Worm (Caenorhabditis elegans) whole organism, L4 larva: Measurements from ENCODE around the gene Y80D3A.8.
A peak's percentile ranks its signal among the peaks of the same experiment; 100 is the strongest.

Experiments
- D1046.2 ChIP-seq: fragments of 200-800 bp; sonication (Bioruptor generic); IDR thresholded peaks from 2 replicates; pipeline ENCODE4 v1.3.6; 2022; ENCODE audit warnings: missing genetic modification characterization, missing compliant biosample characterization
- F44E2.7 ChIP-seq: fragments of 200-800 bp; sonication (Bioruptor generic); IDR thresholded peaks from 2 replicates; pipeline ENCODE4 v2.1.2; 2022; ENCODE audit warnings: missing genetic modification characterization, missing compliant biosample characterization
- F49E8.2 ChIP-seq: sonication (generic microtip); optimal IDR thresholded peaks from 2 replicates; lab custom pipeline; 2016; ENCODE audit warnings: missing compliant biosample characterization, mild to moderate bottlenecking, missing genetic modification characterization, borderline replicate concordance
- T26A8.4 ChIP-seq: fragments of 200-800 bp; sonication (Bioruptor generic); IDR thresholded peaks from 2 replicates; pipeline ENCODE4 v1.3.6; 2022; ENCODE audit warnings: missing genetic modification characterization, missing compliant biosample characterization
- Y48G9A.11 ChIP-seq: fragments of 200-800 bp; sonication (Bioruptor generic); IDR thresholded peaks from 2 replicates; pipeline ENCODE4 v1.3.6; 2022; ENCODE audit warnings: missing genetic modification reagents, missing genetic modification characterization, missing compliant biosample characterization
- Y75B8A.6 ChIP-seq: fragments of 200-800 bp; sonication (Bioruptor generic); IDR thresholded peaks from 2 replicates; pipeline ENCODE4 v1.3.6; 2022; ENCODE audit warnings: missing genetic modification reagents, missing genetic modification characterization, missing compliant biosample characterization
- ZK337.2 ChIP-seq: fragments of 200-800 bp; sonication (Bioruptor generic); IDR thresholded peaks from 2 replicates; pipeline ENCODE4 v1.3.6; 2022; ENCODE audit warnings: missing genetic modification reagents, missing genetic modification characterization, missing compliant biosample characterization
- aha-1 ChIP-seq: fragments of 150-350 bp; peaks from one replicate; lab custom pipeline; 2014; ENCODE audit warnings: missing biosample characterization, missing genetic modification characterization
- arid-1 ChIP-seq: fragments of 200-800 bp; sonication (Bioruptor generic); conservative IDR thresholded peaks from 2 replicates; pipeline ENCODE4 v1.3.6; 2022; ENCODE audit warnings: missing genetic modification reagents, missing genetic modification characterization, missing compliant biosample characterization
- ceh-28 ChIP-seq: fragments of 150-350 bp; optimal IDR thresholded peaks from 2 replicates; lab custom pipeline; 2014; ENCODE audit warnings: missing biosample characterization, missing genetic modification reagents, missing genetic modification characterization
- ceh-44 ChIP-seq: fragments of 200-800 bp; sonication (Bioruptor generic); IDR thresholded peaks from 2 replicates; pipeline ENCODE4 v1.3.6; 2022; ENCODE audit warnings: missing genetic modification reagents, missing genetic modification characterization, missing compliant biosample characterization
- ceh-62 ChIP-seq: sonication (generic microtip); optimal IDR thresholded peaks from 2 replicates; lab custom pipeline; 2017; ENCODE audit warnings: missing biosample characterization, missing genetic modification characterization
- ctbp-1 ChIP-seq: fragments of 200-800 bp; sonication (Bioruptor generic); IDR thresholded peaks from 2 replicates; pipeline ENCODE4 v1.3.6; 2022; ENCODE audit warnings: missing genetic modification reagents, missing genetic modification characterization, missing compliant biosample characterization
- daf-16 ChIP-seq, 3 experiments: sonication (generic microtip); optimal IDR thresholded peaks; 2 replicates each; lab custom pipeline; 2016 to 2017; ENCODE audit warnings: missing genetic modification characterization in 3 of 3, missing genetic modification reagents in 3 of 3, mild to moderate bottlenecking in 2 of 3, missing compliant biosample characterization in 2 of 3, missing biosample characterization in 1 of 3, moderate library complexity in 1 of 3
- daf-8 ChIP-seq: fragments of 200-800 bp; sonication (Bioruptor generic); IDR thresholded peaks from 2 replicates; pipeline ENCODE4 v1.3.6; 2022; ENCODE audit warnings: missing genetic modification characterization, missing compliant biosample characterization
- dmd-9 ChIP-seq: fragments of 200-800 bp; sonication (Bioruptor generic); IDR thresholded peaks from 2 replicates; pipeline ENCODE4 v1.3.6; 2022; ENCODE audit warnings: missing genetic modification reagents, missing genetic modification characterization, missing compliant biosample characterization
- dpl-1 ChIP-seq: fragments of 150-350 bp; optimal IDR thresholded peaks from 2 replicates; lab custom pipeline; 2014; ENCODE audit warnings: missing biosample characterization, missing genetic modification reagents, missing genetic modification characterization
- duxl-1 ChIP-seq: sonication (generic microtip); optimal IDR thresholded peaks from 2 replicates; lab custom pipeline; 2016; ENCODE audit warnings: mild to moderate bottlenecking, missing genetic modification characterization, moderate library complexity, missing compliant biosample characterization; ENCODE audit not compliant: poor library complexity
- fos-1 ChIP-seq: fragments of 150-350 bp; optimal IDR thresholded peaks from 2 replicates; lab custom pipeline; 2014; ENCODE audit warnings: missing biosample characterization, missing genetic modification characterization
- hlh-11 ChIP-seq: fragments of 200-800 bp; sonication (Bioruptor generic); optimal IDR thresholded peaks from 2 replicates; lab custom pipeline; 2018; ENCODE audit warnings: mild to moderate bottlenecking, missing genetic modification characterization, missing compliant biosample characterization
- hlh-30 ChIP-seq: sonication (generic microtip); optimal IDR thresholded peaks from 2 replicates; lab custom pipeline; 2017; ENCODE audit warnings: antibody characterized with exemption, mild to moderate bottlenecking, missing genetic modification characterization, missing compliant biosample characterization; ENCODE audit not compliant: insufficient read depth
- hmg-1.1 ChIP-seq: fragments of 200-800 bp; sonication (Bioruptor generic); IDR thresholded peaks from 2 replicates; pipeline ENCODE4 v1.3.6; 2022; ENCODE audit warnings: missing genetic modification reagents, missing genetic modification characterization, missing compliant biosample characterization
- lir-3 ChIP-seq: sonication (generic microtip); optimal IDR thresholded peaks from 2 replicates; lab custom pipeline; 2016; ENCODE audit warnings: mild to moderate bottlenecking, missing genetic modification characterization, missing compliant biosample characterization
- lsy-2 ChIP-seq, 2 experiments: fragments of 150-350 bp in 1 of 2; sonication (generic microtip) in 1 of 2; optimal IDR thresholded peaks; 2 replicates each; lab custom pipeline; 2014 to 2017; ENCODE audit warnings: missing biosample characterization in 2 of 2, missing genetic modification characterization in 2 of 2
- mdt-29 ChIP-seq: fragments of 200-800 bp; sonication (Bioruptor generic); IDR thresholded peaks from 2 replicates; pipeline ENCODE4 v1.3.6; 2022; ENCODE audit warnings: missing genetic modification reagents, missing genetic modification characterization, missing compliant biosample characterization
- mxl-2 ChIP-seq: fragments of 200-800 bp; sonication (Bioruptor generic); conservative IDR thresholded peaks from 2 replicates; pipeline ENCODE4 v1.3.6; 2022; ENCODE audit warnings: missing genetic modification reagents, missing genetic modification characterization, missing compliant biosample characterization
- nhr-10 ChIP-seq: fragments of 150-350 bp; optimal IDR thresholded peaks from 2 replicates; lab custom pipeline; 2014; ENCODE audit warnings: missing biosample characterization, missing genetic modification characterization
- nhr-11 ChIP-seq: fragments of 150-350 bp; optimal IDR thresholded peaks from 2 replicates; lab custom pipeline; 2014; ENCODE audit warnings: missing biosample characterization, missing genetic modification characterization
- nhr-111 ChIP-seq: fragments of 200-800 bp; sonication (Bioruptor generic); optimal IDR thresholded peaks from 2 replicates; lab custom pipeline; 2018; ENCODE audit warnings: mild to moderate bottlenecking, missing genetic modification characterization, missing compliant biosample characterization
- nhr-41 ChIP-seq: fragments of 200-800 bp; sonication (Bioruptor generic); IDR thresholded peaks from 2 replicates; pipeline ENCODE4 v1.3.6; 2022; ENCODE audit warnings: missing genetic modification reagents, missing genetic modification characterization, missing compliant biosample characterization
- nhr-6 ChIP-seq: fragments of 150-350 bp; optimal IDR thresholded peaks from 2 replicates; lab custom pipeline; 2014; ENCODE audit warnings: missing biosample characterization, missing genetic modification characterization
- nhr-76 ChIP-seq: fragments of 150-350 bp; optimal IDR thresholded peaks from 2 replicates; lab custom pipeline; 2014; ENCODE audit warnings: missing biosample characterization, missing genetic modification characterization
- nhr-77 ChIP-seq: fragments of 150-350 bp; optimal IDR thresholded peaks from 2 replicates; lab custom pipeline; 2014; ENCODE audit warnings: missing biosample characterization, missing genetic modification characterization
- pha-4 ChIP-seq, 2 experiments: fragments of 150-350 bp in 1 of 2; fragments of 200-800 bp in 1 of 2; sonication (Bioruptor generic) in 1 of 2; IDR thresholded peaks in 1 of 2; optimal IDR thresholded peaks in 1 of 2; 2 replicates each; pipeline versions ENCODE4 v1.3.6 to Lab custom; 2014 to 2022; ENCODE audit warnings: missing genetic modification characterization in 2 of 2, missing genetic modification reagents in 2 of 2, missing biosample characterization in 1 of 2, missing compliant biosample characterization in 1 of 2
- php-3 ChIP-seq: fragments of 200-800 bp; sonication (Bioruptor generic); IDR thresholded peaks from 2 replicates; pipeline ENCODE4 v1.3.6; 2022; ENCODE audit warnings: missing genetic modification reagents, missing genetic modification characterization, missing compliant biosample characterization
- rbr-2 ChIP-seq: sonication (generic microtip); optimal IDR thresholded peaks from 2 replicates; lab custom pipeline; 2016; ENCODE audit warnings: missing genotype, missing genetic modification characterization, missing compliant biosample characterization
- spr-1 ChIP-seq: sonication (generic microtip); optimal IDR thresholded peaks from 2 replicates; lab custom pipeline; 2016; ENCODE audit warnings: mild to moderate bottlenecking, missing genetic modification characterization, missing compliant biosample characterization
- spr-3 ChIP-seq: fragments of 200-800 bp; sonication (Bioruptor generic); optimal IDR thresholded peaks from 2 replicates; lab custom pipeline; 2018; ENCODE audit warnings: mild to moderate bottlenecking, missing genetic modification characterization, missing compliant biosample characterization
- tag-97 ChIP-seq: fragments of 200-800 bp; sonication (Bioruptor generic); IDR thresholded peaks from 2 replicates; pipeline ENCODE4 v1.3.6; 2022; ENCODE audit warnings: missing genetic modification characterization, missing compliant biosample characterization
- unc-39 ChIP-seq: sonication (generic microtip); optimal IDR thresholded peaks from 2 replicates; lab custom pipeline; 2017; ENCODE audit warnings: missing biosample characterization, missing genetic modification characterization

The Y80D3A.8 gene

DNA sequence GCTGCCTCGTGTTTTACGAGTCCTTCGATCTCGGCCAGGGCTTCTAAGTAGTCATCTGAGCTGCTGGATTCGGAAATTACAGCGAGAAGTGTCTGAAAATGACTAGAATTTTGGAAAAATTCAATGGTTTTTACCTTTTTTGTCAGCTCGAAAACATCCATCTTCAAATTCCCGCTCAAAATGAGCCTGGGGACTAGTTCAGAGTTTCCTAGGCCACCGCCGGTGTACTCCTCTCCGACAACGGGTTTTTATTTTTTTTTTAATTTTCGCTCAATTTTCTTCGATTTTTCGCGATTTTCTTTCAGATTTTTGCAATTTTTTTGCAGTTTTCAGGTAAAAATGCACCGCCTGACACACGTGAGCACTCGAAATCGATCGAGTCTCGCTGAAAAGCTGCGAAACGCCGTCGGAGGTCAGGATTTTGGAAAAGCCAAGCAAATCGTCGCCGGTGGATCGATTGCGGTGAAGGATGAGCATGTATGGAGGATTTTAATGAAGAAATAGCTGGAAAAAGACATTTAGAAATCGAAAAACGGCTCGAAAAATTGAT lies 40.6 kb downstream of the Y80D3A.8 start, which contains the start of the genes mrps-35 and sws-1 (continued):
- TF ChIP-seq dmd-9: peak; percentile 92
- no peak for TF ChIP-seq unc-39 (tag; lab: Kevin White, UChicago)

DNA sequence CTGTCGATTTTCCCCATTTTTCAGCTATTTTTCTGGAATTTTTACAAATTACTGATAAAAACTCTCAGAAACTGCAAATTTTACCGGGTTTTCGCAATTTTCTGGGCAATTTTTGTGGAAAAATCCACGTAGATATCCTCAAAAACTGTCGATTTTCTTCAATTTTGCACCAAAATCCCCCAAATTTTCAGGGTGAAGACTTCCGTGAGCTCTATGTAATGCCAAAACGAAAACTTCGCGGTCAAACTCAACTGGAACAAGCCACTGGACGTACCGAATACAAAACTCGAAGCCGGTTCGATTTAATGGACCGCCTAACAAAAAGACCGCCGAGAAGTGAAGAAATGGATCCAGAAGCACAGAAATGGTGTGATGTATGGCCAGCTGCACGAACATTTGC lies 41.3 kb downstream of the Y80D3A.8 start:
- TF ChIP-seq tag-97 (GFP tag; lab: Robert Waterston, UW): no peak
- no peak for TF ChIP-seq rbr-2 (tag; lab: Kevin White, UChicago)
- peak; percentile 66 for TF ChIP-seq aha-1 (tag; lab: Kevin White, UChicago)

DNA sequence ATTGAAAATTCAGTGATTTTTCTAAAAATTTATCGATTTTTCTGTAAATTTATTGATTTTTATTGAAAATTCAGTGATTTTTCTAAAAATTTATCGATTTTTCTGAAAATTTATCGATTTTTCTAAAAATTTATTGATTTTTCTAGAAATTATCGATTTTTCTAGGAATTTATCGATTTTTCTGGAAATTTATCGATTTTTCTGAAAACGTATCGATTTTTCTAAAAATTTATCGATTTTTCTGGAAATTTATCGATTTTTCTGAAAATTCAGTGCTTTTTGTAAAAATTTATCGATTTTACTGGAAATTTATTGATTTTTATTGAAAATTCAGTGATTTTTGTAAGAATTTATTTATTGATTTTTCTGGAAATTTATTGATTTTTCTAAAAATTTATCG lies 44.2 kb downstream of the Y80D3A.8 start:
- peak; percentile 41 for TF ChIP-seq ceh-28 (tag; lab: Kevin White, UChicago)

DNA sequence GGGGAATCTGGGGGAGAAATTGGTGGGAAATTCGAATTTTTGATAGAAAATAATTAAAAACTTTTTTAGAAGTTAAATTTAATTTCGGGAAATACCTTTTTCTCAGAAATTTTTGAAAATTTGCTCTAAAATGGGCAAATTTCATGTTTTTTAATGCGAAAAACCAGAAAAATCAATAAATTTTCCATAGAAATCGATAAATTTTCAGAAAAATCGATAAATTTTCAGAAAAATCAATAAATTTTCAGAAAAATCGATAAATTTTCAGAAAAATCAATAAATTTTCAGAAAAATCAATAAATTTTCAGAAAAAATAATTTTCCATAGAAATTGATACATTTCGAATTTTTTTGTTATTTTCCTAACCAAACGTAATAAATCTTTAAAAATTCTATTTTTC lies 45.7 kb downstream of the Y80D3A.8 start:
- TF ChIP-seq ceh-28 (tag; lab: Kevin White, UChicago) (peak; percentile 71), nhr-77 (tag; lab: Kevin White, UChicago) (no peak)
- TF ChIP-seq, all 104 proteins: peak for 1

DNA sequence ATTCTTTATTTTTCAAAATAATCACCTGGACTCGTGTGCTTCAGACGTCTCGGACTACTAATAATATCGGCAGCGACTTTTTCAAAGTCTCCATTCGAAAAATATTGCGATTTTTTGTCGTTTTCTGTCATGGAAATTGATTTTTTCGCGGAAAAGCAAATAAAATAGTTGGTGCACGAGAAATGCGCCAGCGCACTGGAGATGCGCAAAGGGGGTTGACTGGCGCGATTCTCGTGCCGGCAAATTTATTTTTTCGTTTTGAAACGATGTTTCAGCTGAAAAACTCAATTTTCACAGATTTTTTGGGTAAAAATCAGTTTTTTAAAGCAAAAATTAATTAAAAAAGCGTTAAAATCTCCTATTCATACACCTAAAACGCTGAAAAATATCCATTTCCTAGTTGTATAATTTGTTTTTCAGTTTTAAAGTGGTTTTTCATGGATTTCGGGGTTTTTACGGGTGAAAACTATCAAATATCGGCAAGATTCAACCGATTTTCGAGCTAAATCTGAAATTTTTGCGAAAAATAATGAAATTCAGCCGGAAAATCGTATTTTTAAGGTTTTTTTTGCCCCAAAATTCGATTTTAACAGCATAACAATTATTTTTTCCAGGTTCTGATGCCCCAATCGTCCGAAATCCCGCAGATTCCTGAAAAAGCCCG lies 49.9 kb downstream of the Y80D3A.8 start, which contains the start of the genes reps-1 and Y39B6A.37:
TSS of gene reps-1 (minus strand) at position 263 of the 664 bp plus-strand sequence.
TSS of gene Y39B6A.37 (plus strand) at position 614 of the 664 bp plus-strand sequence.
- TF ChIP-seq pha-4 (GFP tag; IDR thresholded peaks at IDR 0.05; lab: Robert Waterston, UW): peak; percentile 38; the same call in 1 of the 2 replicates
- TF ChIP-seq pha-4 (tag; optimal IDR thresholded peaks at IDR 0.05; lab: Kevin White, UChicago): no peak
- TF ChIP-seq nhr-11: peak; percentile 43
- TF ChIP-seq Y75B8A.6 (GFP tag; lab: Robert Waterston, UW): no peak
- TF ChIP-seq daf-8: no peak
- peak; percentile 75 for TF ChIP-seq T26A8.4 (GFP tag; lab: Robert Waterston, UW)
- TF ChIP-seq ceh-44 (GFP tag; lab: Robert Waterston, UW): no peak
- TF ChIP-seq nhr-10 (tag; lab: Kevin White, UChicago): no peak
- no peak for TF ChIP-seq nhr-76 (tag; lab: Kevin White, UChicago)
- 0 out of 2 replicates have a peak, but pooled peaks have one; percentile 9 for TF ChIP-seq D1046.2
- TF ChIP-seq hlh-11: peak; percentile 53
- TF ChIP-seq daf-16 (GFP tag; optimal IDR thresholded peaks at IDR 0.05; lab: Kevin White, UChicago): peak in 1 of 2 experiments; percentile 7
- peak; percentile 36 for TF ChIP-seq daf-16 (tag; optimal IDR thresholded peaks at IDR 0.05; lab: Kevin White, UChicago)
- peak; percentile 46; the same call in 1 of the 2 replicates for TF ChIP-seq hmg-1.1
- 0 out of 2 replicates have a peak, but pooled peaks have one; percentile 16 for TF ChIP-seq arid-1
- no peak for TF ChIP-seq hlh-30
- no peak for TF ChIP-seq php-3 (GFP tag; lab: Robert Waterston, UW)
- peak; percentile 80 for TF ChIP-seq duxl-1
- peak in 1 of 2 experiments; percentile 71 for TF ChIP-seq lsy-2 (tag; optimal IDR thresholded peaks at IDR 0.05; lab: Kevin White, UChicago)
- peak; percentile 13 for TF ChIP-seq spr-3 (GFP tag; lab: Kevin White, UChicago)
- peak; percentile 68 for TF ChIP-seq aha-1 (tag; lab: Kevin White, UChicago)
- TF ChIP-seq dpl-1 (GFP tag; lab: Kevin White, UChicago): peak; percentile 75
- no peak for TF ChIP-seq nhr-41 (GFP tag; lab: Robert Waterston, UW)
- no peak for TF ChIP-seq ceh-62
- TF ChIP-seq F49E8.2 (tag; lab: Kevin White, UChicago): peak; percentile 49
- TF ChIP-seq nhr-111 (GFP tag; lab: Kevin White, UChicago): no peak
- no peak for TF ChIP-seq mdt-29 (GFP tag; lab: Robert Waterston, UW)
- peak; percentile 3 for TF ChIP-seq nhr-6 (tag; lab: Kevin White, UChicago)
- no peak for TF ChIP-seq lir-3 (tag; lab: Kevin White, UChicago)
- TF ChIP-seq F44E2.7 (GFP tag; lab: Robert Waterston, UW): no peak
- no peak for TF ChIP-seq ZK337.2 (GFP tag; lab: Robert Waterston, UW)
- TF ChIP-seq Y48G9A.11 (GFP tag; lab: Robert Waterston, UW): peak; percentile 57; the same call in 1 of the 2 replicates
- peak; percentile 81 for TF ChIP-seq dmd-9
- TF ChIP-seq ctbp-1 (GFP tag; lab: Robert Waterston, UW): no peak
- TF ChIP-seq fos-1 (tag; lab: Kevin White, UChicago): no peak
- peak; percentile 12 for TF ChIP-seq spr-1 (tag; lab: Kevin White, UChicago)
- no peak for TF ChIP-seq mxl-2
